Worm (Caenorhabditis elegans) whole organism, L3 larva: Measurements from ENCODE around the gene T13C2.7.

Experiments used
- ceh-82 ChIP-seq: fragments of 150-350 bp; optimal IDR thresholded peaks from 2 replicates; lab custom pipeline; 2014; ENCODE audit warnings: missing biosample characterization, missing genetic modification characterization
- nhr-11 ChIP-seq: fragments of 150-350 bp; optimal IDR thresholded peaks from 2 replicates; lab custom pipeline; 2014; ENCODE audit warnings: missing biosample characterization, missing genetic modification characterization
- snpc-4 ChIP-seq: fragments of 150-350 bp; optimal IDR thresholded peaks from 2 replicates; lab custom pipeline; 2014; ENCODE audit warnings: missing biosample characterization, missing genetic modification characterization
- tbx-2 ChIP-seq: sonication (generic microtip); optimal IDR thresholded peaks from 2 replicates; lab custom pipeline; 2016; ENCODE audit warnings: mild to moderate bottlenecking, missing genetic modification characterization, missing compliant biosample characterization
- ztf-11 ChIP-seq: fragments of 150-350 bp; optimal IDR thresholded peaks from 2 replicates; lab custom pipeline; 2014; ENCODE audit warnings: missing biosample characterization, missing genetic modification characterization

DNA sequence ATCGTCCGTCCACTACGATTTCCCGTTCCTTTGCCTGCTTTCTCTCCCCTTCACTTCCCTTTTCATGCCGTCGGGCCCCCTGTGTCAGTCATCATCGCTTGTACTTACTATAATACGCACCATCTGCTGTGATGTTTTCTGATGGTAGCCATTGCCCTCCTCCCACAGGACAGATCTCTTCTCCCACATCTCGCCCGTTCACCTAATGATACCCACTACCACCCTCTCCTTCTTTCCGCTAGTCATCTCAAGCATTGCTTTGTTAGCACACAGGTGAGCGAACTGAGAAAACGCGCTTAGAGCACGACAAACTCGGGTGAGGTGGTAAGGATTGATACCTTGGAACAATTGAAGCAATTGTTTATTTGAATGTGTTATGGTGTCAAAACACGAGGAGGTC is 51.7 kb downstream of the T13C2.7 start:
- TF ChIP-seq ceh-82 (tag; lab: Kevin White, UChicago) (no peak), snpc-4 (tag; lab: Kevin White, UChicago) (no peak), tbx-2 (tag; lab: Kevin White, UChicago) (no peak), ztf-11 (tag; lab: Kevin White, UChicago) (no peak), nhr-11 (no peak)
